Worm (Caenorhabditis elegans) whole organism, late embryonic: ENCODE data around the gene kel-1.

Experiments
- ceh-24 ChIP-seq: sonication (generic microtip); optimal IDR thresholded peaks from 2 replicates; lab custom pipeline; 2016; ENCODE audit warnings: mild to moderate bottlenecking, missing genetic modification characterization, missing compliant biosample characterization
- ceh-31 ChIP-seq: sonication (generic microtip); optimal IDR thresholded peaks from 2 replicates; lab custom pipeline; 2016; ENCODE audit warnings: missing genetic modification characterization, missing compliant biosample characterization
- ceh-6 ChIP-seq: fragments of 200-800 bp; sonication (Bioruptor generic); optimal IDR thresholded peaks from 2 replicates; lab custom pipeline; 2018; ENCODE audit warnings: mild to moderate bottlenecking, missing genetic modification characterization, missing compliant biosample characterization
- ceh-9 ChIP-seq: sonication (generic microtip); optimal IDR thresholded peaks from 2 replicates; lab custom pipeline; 2016; ENCODE audit warnings: mild to moderate bottlenecking, missing genetic modification characterization, inconsistent platforms, missing compliant biosample characterization
- elt-2 ChIP-seq: sonication (generic microtip); optimal IDR thresholded peaks from 2 replicates; lab custom pipeline; 2016; ENCODE audit warnings: missing genetic modification reagents, missing genetic modification characterization, missing compliant biosample characterization
- hlh-15 ChIP-seq: sonication (generic microtip); optimal IDR thresholded peaks from 2 replicates; lab custom pipeline; 2016; ENCODE audit warnings: missing genetic modification characterization, missing compliant biosample characterization
- nfya-1 ChIP-seq: sonication (generic microtip); optimal IDR thresholded peaks from 2 replicates; lab custom pipeline; 2017; ENCODE audit warnings: missing genetic modification characterization, mild to moderate bottlenecking, missing compliant biosample characterization, antibody characterized with exemption, moderate library complexity
- nhr-11 ChIP-seq: fragments of 150-350 bp; optimal IDR thresholded peaks from 2 replicates; lab custom pipeline; 2014; ENCODE audit warnings: missing biosample characterization, missing genetic modification characterization
- odd-2 ChIP-seq: sonication (generic microtip); optimal IDR thresholded peaks from 2 replicates; lab custom pipeline; 2017; ENCODE audit warnings: antibody characterized with exemption, mild to moderate bottlenecking, missing genetic modification characterization, missing compliant biosample characterization

DNA sequence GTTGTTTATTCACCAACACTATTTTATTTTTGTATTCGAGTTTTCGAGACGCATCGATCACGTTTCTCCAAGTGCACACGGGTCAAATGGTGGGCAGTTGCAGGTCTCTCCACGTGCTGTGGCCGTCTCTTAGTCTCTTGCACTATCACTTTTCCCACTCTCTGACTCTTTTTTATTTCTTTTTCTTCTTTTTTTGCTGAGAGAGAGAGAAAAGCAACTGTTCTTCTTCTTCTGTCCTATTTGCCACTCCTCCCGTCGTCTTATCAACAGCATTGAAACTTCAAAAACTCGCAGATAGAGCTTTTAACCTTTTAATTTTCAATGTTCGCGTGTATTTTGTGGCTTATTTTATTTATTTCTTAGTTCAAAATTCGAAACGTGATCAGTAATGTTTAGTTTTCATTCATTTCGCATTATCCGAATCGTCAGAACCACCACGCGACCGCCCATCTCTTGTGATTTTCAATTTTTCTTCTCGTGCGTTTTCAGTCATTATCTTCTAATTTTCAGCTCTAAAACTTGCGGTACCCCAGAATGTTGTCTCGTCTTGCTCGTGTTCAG, 39.9 kb downstream of the kel-1 start, which contains the start of gene alh-8:
- TF ChIP-seq elt-2 (tag; lab: Kevin White, UChicago) (no peak), nfya-1 (tag; lab: Kevin White, UChicago) (peak; percentile 20), odd-2 (tag; lab: Kevin White, UChicago) (no peak), hlh-15 (tag; lab: Kevin White, UChicago) (no peak), ceh-6 (GFP tag; lab: Kevin White, UChicago) (no peak), ceh-24 (tag; lab: Kevin White, UChicago) (no peak), ceh-9 (tag; lab: Kevin White, UChicago) (no peak), ceh-31 (tag; lab: Kevin White, UChicago) (no peak), nhr-11 (tag; lab: Kevin White, UChicago) (no peak)
